Worm (Caenorhabditis elegans) whole organism, midembryonic: ENCODE results near the gene taf-8.

ENCODE experiments used
- T22C8.4 ChIP-seq: fragments of 200-800 bp; sonication (Bioruptor generic); IDR thresholded peaks from 2 replicates; pipeline ENCODE4 v1.3.6; 2022; ENCODE audit warnings: missing genetic modification characterization, missing compliant biosample characterization
- cog-1 ChIP-seq: sonication (generic microtip); optimal IDR thresholded peaks from 2 replicates; lab custom pipeline; 2016; ENCODE audit warnings: missing genetic modification characterization, missing compliant biosample characterization
- flt-1 ChIP-seq: fragments of 200-800 bp; sonication (Bioruptor generic); IDR thresholded peaks from 2 replicates; pipeline ENCODE4 v1.3.6; 2022; ENCODE audit warnings: missing genetic modification characterization, missing compliant biosample characterization
- klf-2 ChIP-seq: fragments of 200-800 bp; sonication (Bioruptor generic); conservative IDR thresholded peaks from 2 replicates; pipeline ENCODE4 v1.3.6; 2022; ENCODE audit warnings: missing genetic modification reagents, missing genetic modification characterization, missing compliant biosample characterization
- med-1 ChIP-seq: sonication (generic microtip); optimal IDR thresholded peaks from 2 replicates; lab custom pipeline; 2017; ENCODE audit warnings: missing genetic modification characterization, mild to moderate bottlenecking, missing compliant biosample characterization, antibody characterized with exemption, missing genetic modification reagents; ENCODE audit not compliant: insufficient read depth
- ref-1 ChIP-seq: fragments of 200-800 bp; sonication (Bioruptor generic); conservative IDR thresholded peaks from 2 replicates; pipeline ENCODE4 v1.3.6; 2022; ENCODE audit warnings: missing genetic modification reagents, missing genetic modification characterization, missing compliant biosample characterization
- tab-1 ChIP-seq: fragments of 200-800 bp; sonication (Bioruptor generic); IDR thresholded peaks from 2 replicates; pipeline ENCODE4 v1.3.6; 2022; ENCODE audit warnings: missing genetic modification characterization, missing compliant biosample characterization
- ztf-23 ChIP-seq: fragments of 200-800 bp; sonication (Bioruptor generic); IDR thresholded peaks from 2 replicates; pipeline ENCODE4 v1.3.6; 2022; ENCODE audit warnings: missing genetic modification reagents, missing genetic modification characterization, missing compliant biosample characterization
- ztf-29 ChIP-seq: fragments of 200-800 bp; sonication (Bioruptor generic); IDR thresholded peaks from 2 replicates; pipeline ENCODE4 v1.3.6; 2022; ENCODE audit warnings: missing genetic modification reagents, missing genetic modification characterization, missing compliant biosample characterization

Gene taf-8

DNA sequence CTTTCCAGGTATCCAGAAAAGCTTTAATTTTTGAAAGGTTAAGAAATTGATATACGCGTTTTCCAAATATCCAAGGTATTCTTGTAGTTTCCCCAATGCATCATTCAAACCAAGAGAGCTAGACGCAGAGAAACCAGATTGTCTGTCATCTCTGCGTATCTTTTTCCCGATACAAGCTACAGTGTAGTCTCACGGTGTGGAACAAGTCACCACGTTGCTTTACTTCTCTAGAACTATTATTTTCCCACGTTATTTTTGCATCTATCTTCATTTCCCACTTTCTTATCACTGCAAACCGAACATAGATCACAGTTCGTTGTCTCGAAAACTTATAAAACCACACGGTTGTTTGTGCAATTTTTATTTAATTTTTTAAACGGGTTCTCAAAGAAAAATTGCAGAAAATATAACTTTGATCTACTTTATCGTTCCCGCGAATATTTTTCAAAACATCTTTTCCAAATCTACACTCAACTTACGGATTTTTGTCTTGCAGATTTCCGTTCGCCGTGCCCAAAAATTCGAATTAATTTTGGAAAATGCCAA, 12.8 kb upstream of the taf-8 start, which contains the start of gene gstk-1:
Gene gstk-1 (plus strand): TSS at position 496 of the 546 bp plus-strand sequence.
- TF ChIP-seq tab-1 (GFP tag; lab: Robert Waterston, UW) (no peak), ztf-29 (GFP tag; lab: Robert Waterston, UW) (no peak), ztf-23 (GFP tag; lab: Robert Waterston, UW) (no peak), klf-2 (no peak), T22C8.4 (no peak), cog-1 (no peak), med-1 (GFP tag; lab: Kevin White, UChicago) (no peak)

DNA sequence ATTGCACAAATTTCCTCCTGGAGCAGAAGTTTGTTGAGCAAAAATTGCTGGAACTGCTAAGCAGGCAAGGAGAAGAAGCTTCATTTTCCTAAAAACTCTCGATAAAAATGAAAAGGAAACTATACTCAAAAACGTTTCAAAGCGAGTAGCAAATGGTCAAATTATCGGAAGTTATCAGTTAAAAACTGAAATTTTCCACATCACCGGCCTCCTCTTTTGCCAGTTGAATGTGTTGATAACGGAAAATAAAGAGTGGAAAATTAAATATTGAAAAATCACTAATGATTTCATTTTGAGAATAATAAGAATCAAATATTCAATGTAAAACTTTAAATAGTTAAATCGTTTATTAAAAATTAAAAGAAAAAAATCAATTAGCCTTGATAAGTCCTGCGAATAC, 10.2 kb upstream of the taf-8 start, which contains the start of gene ZK1320.2:
Gene ZK1320.2 (minus strand): TSS at position 88 of the 400 bp plus-strand sequence.
- TF ChIP-seq klf-2, result no peak
- no peak for TF ChIP-seq med-1 (GFP tag; lab: Kevin White, UChicago)
- no peak for TF ChIP-seq ref-1 (GFP tag; lab: Robert Waterston, UW)
- no peak for TF ChIP-seq ztf-23 (GFP tag; lab: Robert Waterston, UW)
- no peak for TF ChIP-seq cog-1
- TF ChIP-seq T22C8.4, result no peak
- no peak for TF ChIP-seq tab-1 (GFP tag; lab: Robert Waterston, UW)
- no peak for TF ChIP-seq ztf-29 (GFP tag; lab: Robert Waterston, UW)
- TF ChIP-seq flt-1 (GFP tag; lab: Robert Waterston, UW), result no peak

DNA sequence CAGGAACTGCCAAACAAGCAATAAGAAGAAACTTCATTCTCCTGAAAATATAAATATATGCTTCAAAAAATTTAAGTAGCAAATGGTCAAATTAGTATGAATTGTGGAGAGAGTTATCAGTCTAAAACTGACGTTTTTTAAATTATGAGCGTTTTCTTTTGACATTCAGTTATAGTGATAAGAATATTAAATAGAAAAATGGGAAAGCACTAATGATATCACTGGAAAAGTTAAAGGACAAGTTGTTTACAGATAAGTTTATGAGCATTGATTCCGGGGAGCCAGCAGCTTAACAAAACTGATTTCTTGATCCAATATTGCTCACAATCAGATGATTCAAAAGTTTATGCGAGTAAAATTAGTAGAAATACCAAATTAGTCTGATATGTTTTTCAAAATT, 8.7 kb upstream of the taf-8 start, which contains the start of gene ZK1320.3:
Gene ZK1320.3 (minus strand): TSS at position 41 of the 400 bp plus-strand sequence.
- TF ChIP-seq tab-1 (GFP tag; lab: Robert Waterston, UW), result no peak
- no peak for TF ChIP-seq klf-2
- TF ChIP-seq flt-1 (GFP tag; lab: Robert Waterston, UW), result no peak
- TF ChIP-seq cog-1, result no peak
- no peak for TF ChIP-seq T22C8.4
- TF ChIP-seq ref-1 (GFP tag; lab: Robert Waterston, UW), result no peak

DNA sequence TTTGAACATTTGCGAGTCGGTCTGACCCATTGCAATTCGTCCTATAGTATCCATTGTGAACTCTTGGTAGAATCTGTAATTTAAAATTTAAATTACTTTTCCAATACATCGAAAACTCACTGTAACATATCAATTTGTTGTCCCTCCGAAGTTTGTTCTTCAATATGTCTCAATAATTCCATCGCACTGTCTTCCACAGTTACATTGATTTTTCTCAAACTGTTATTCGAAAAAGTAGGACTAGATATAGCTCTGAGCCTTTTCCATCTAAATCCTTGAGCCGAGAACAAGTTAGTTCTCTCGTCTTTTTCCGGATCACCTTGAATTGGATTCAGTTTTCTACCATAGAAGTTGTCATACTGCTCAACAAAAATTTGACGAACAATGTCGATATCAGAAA, 7.0 kb upstream of the taf-8 start:
- no peak for TF ChIP-seq ref-1 (GFP tag; lab: Robert Waterston, UW)
- TF ChIP-seq T22C8.4, result no peak
- TF ChIP-seq tab-1 (GFP tag; lab: Robert Waterston, UW), result no peak
- no peak for TF ChIP-seq ztf-23 (GFP tag; lab: Robert Waterston, UW)
- TF ChIP-seq klf-2, result no peak
- no peak for TF ChIP-seq flt-1 (GFP tag; lab: Robert Waterston, UW)

DNA sequence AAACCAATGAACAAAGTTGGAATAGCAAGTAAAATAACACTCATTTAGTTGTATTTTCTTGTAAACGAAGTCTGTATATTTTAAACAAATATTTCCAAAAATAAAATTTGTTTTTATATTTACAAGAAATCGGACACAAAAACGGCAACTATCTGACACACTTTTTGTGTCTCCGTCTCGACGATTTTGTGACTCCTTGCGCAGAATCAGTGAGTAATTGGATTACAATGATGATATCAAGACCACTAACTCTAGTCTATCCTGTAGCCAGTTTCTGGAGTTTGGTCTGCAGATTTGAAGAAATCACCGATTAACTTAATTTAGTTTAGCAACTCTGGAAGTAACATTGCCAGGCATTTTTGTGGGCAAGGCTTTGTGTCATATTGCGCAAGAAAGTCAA, 6.3 kb upstream of the taf-8 start, which contains the start of gene cyp-13A10:
Gene cyp-13A10 (minus strand): TSS at position 88 of the 400 bp plus-strand sequence.
- TF ChIP-seq ztf-29 (GFP tag; lab: Robert Waterston, UW) (no peak), flt-1 (GFP tag; lab: Robert Waterston, UW) (no peak), med-1 (GFP tag; lab: Kevin White, UChicago) (no peak), T22C8.4 (no peak), ref-1 (GFP tag; lab: Robert Waterston, UW) (no peak), cog-1 (no peak), tab-1 (GFP tag; lab: Robert Waterston, UW) (no peak), ztf-23 (GFP tag; lab: Robert Waterston, UW) (no peak), klf-2 (no peak)

DNA sequence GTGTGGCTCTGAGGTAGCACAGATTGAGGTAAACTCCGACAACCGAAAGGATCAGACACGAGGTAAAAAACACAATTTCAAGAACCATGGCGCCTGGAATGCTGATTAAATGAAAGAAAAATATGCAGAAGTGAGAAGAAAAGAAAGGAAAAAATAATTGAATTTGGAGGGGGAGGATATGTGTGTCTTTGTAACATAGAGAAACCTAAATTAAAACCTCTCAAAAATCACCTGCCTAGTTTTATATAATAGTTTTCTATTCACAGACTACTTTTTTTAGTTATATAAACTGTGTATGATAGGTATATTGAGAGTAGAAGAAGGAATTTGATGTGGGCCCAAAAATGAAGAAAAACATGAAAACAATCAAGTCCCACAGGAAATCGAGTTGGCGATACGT, 3.5 kb upstream of the taf-8 start, which contains the start of gene ZK1320.5:
Gene ZK1320.5 (minus strand): TSS at position 101 of the 400 bp plus-strand sequence.
- TF ChIP-seq ref-1 (GFP tag; lab: Robert Waterston, UW), result no peak
- TF ChIP-seq flt-1 (GFP tag; lab: Robert Waterston, UW), result no peak
- no peak for TF ChIP-seq cog-1
- no peak for TF ChIP-seq med-1 (GFP tag; lab: Kevin White, UChicago)
- no peak for TF ChIP-seq ztf-23 (GFP tag; lab: Robert Waterston, UW)
- no peak for TF ChIP-seq klf-2
- TF ChIP-seq ztf-29 (GFP tag; lab: Robert Waterston, UW), result no peak
- no peak for TF ChIP-seq tab-1 (GFP tag; lab: Robert Waterston, UW)
- TF ChIP-seq T22C8.4, result no peak

DNA sequence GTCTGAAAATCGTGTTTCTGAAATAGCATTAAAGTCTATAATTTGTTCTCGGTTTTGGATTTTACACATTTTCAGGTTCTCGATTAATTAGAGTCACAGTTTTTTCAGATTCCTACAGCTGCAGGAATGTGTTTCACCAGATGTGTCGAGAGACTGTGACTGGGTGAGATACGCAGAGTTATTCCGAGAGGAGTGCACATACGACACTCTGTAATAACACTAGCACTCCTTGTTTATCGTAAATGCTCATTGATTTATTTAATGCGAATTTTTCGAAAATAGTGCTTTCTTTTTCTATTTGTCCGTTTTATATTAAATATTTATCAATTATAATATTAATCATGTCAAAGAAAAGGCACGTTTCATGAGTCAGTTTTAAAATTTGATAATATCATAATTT, 1.7 kb upstream of the taf-8 start, which contains the start of gene ZK1320.11:
Gene ZK1320.11 (plus strand): TSS at position 243 of the 400 bp plus-strand sequence.
- TF ChIP-seq cog-1 (no peak), klf-2 (no peak), ztf-23 (GFP tag; lab: Robert Waterston, UW) (no peak), ref-1 (GFP tag; lab: Robert Waterston, UW) (no peak), med-1 (GFP tag; lab: Kevin White, UChicago) (no peak), tab-1 (GFP tag; lab: Robert Waterston, UW) (no peak), ztf-29 (GFP tag; lab: Robert Waterston, UW) (no peak)

DNA sequence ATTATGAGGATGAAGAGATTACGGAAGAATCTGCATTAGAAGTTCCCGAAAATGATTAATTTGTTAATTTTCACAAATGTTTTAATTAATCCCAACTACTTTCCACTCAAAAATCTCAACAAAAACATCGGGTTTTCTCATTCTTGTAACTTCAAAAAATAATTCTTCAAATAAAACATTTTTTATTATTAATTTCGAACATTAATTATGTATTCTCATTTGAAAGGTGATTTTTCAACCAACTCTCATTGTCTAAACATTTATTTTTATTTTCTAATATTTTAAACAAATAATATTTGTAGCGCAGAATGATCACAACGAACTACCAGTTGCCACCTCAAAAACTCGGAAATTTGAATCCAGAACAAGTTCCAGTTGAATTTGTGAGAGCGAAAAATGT, 2.2 kb downstream of the taf-8 start, which contains the start of gene ZK1320.7:
Gene ZK1320.7 (plus strand): TSS at position 301 of the 400 bp plus-strand sequence.
- TF ChIP-seq klf-2, result no peak
- TF ChIP-seq med-1 (GFP tag; lab: Kevin White, UChicago), result no peak
- no peak for TF ChIP-seq ztf-23 (GFP tag; lab: Robert Waterston, UW)
- TF ChIP-seq cog-1, result no peak
- no peak for TF ChIP-seq flt-1 (GFP tag; lab: Robert Waterston, UW)
- TF ChIP-seq tab-1 (GFP tag; lab: Robert Waterston, UW), result no peak
- no peak for TF ChIP-seq ztf-29 (GFP tag; lab: Robert Waterston, UW)
- TF ChIP-seq ref-1 (GFP tag; lab: Robert Waterston, UW), result no peak
- TF ChIP-seq T22C8.4, result no peak

DNA sequence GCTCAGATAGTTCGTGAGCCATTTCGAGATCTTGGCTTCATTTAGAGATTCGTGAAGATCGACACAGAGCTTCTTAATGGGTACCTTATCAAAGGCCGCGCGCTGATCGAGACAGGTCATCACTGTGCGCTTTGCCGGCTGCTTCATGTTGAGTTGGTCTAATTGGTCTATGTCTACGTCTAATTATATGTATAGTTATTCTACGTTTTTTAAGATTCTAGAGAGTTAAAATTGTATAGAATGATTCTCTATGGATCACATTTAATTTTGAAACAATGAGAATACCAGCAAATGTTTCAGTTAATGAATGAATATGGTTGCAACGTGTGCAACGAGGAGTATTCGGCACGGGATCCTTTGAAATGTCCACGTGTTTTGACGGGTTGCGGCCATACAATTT, 5.6 kb downstream of the taf-8 start, which contains the start of gene arc-1:
Gene arc-1 (plus strand): TSS at position 301 of the 400 bp plus-strand sequence.
- TF ChIP-seq klf-2, result no peak
- TF ChIP-seq flt-1 (GFP tag; lab: Robert Waterston, UW), result no peak
- no peak for TF ChIP-seq med-1 (GFP tag; lab: Kevin White, UChicago)
- TF ChIP-seq ref-1 (GFP tag; lab: Robert Waterston, UW), result no peak
- TF ChIP-seq ztf-29 (GFP tag; lab: Robert Waterston, UW), result no peak
- TF ChIP-seq T22C8.4, result no peak
- no peak for TF ChIP-seq ztf-23 (GFP tag; lab: Robert Waterston, UW)
- no peak for TF ChIP-seq cog-1
- TF ChIP-seq tab-1 (GFP tag; lab: Robert Waterston, UW), result no peak
